Fruit fly (Drosophila melanogaster) whole organism, prepupa: ENCODE data around the gene RAF2.

Source experiments
- CG10631 ChIP-seq: fragments of 200-800 bp; sonication (Bioruptor generic); optimal IDR thresholded peaks from 2 replicates; lab custom pipeline; 2016; ENCODE audit warnings: missing biosample characterization, missing genetic modification characterization
- CG11902 ChIP-seq: fragments of 200-800 bp; sonication (Bioruptor generic); optimal IDR thresholded peaks from 3 replicates; lab custom pipeline; 2016; ENCODE audit warnings: missing biosample characterization, missing genetic modification characterization
- CG15336 ChIP-seq: fragments of 200-800 bp; sonication (Bioruptor generic); IDR thresholded peaks from 2 replicates; pipeline ENCODE4 v1.3.6; 2022; ENCODE audit warnings: missing biosample characterization, missing genetic modification characterization
- CG3032 ChIP-seq: fragments of 200-800 bp; optimal IDR thresholded peaks from 2 replicates; lab custom pipeline; 2019; ENCODE audit warnings: missing biosample characterization, mild to moderate bottlenecking, missing genetic modification characterization, moderate library complexity
- CG31627 ChIP-seq: fragments of 200-800 bp; sonication (Bioruptor generic); optimal IDR thresholded peaks from 3 replicates; lab custom pipeline; 2016; ENCODE audit warnings: missing biosample characterization, missing genetic modification characterization
- CG34406 ChIP-seq: fragments of 200-800 bp; sonication (Bioruptor generic); optimal IDR thresholded peaks from 3 replicates; lab custom pipeline; 2016; ENCODE audit warnings: missing biosample characterization, missing genetic modification characterization
- CG4318 ChIP-seq: fragments of 200-800 bp; sonication (Bioruptor generic); optimal IDR thresholded peaks from 3 replicates; lab custom pipeline; 2017; ENCODE audit warnings: missing biosample characterization, mild to moderate bottlenecking, missing genetic modification characterization
- CG6163 ChIP-seq: fragments of 200-800 bp; sonication (Bioruptor generic); IDR thresholded peaks from 3 replicates; pipeline ENCODE4 v1.3.6; 2022; ENCODE audit warnings: missing biosample characterization, missing genetic modification characterization
- CG6276 ChIP-seq: fragments of 200-800 bp; sonication (Bioruptor generic); optimal IDR thresholded peaks from 2 replicates; lab custom pipeline; 2017; ENCODE audit warnings: missing biosample characterization, mild to moderate bottlenecking, missing genetic modification characterization
- CG6808 ChIP-seq: fragments of 200-800 bp; sonication (Bioruptor generic); optimal IDR thresholded peaks from 3 replicates; lab custom pipeline; 2017; ENCODE audit warnings: missing biosample characterization, missing genetic modification characterization, mild to moderate bottlenecking, moderate library complexity, missing genetic modification reagents
- CG6854 ChIP-seq: fragments of 200-800 bp; sonication (Bioruptor generic); optimal IDR thresholded peaks from 2 replicates; lab custom pipeline; 2017; ENCODE audit warnings: missing biosample characterization, mild to moderate bottlenecking, missing genetic modification characterization
- CG7368 ChIP-seq: fragments of 200-800 bp; sonication (Bioruptor generic); optimal IDR thresholded peaks from 3 replicates; lab custom pipeline; 2016; ENCODE audit warnings: missing biosample characterization, missing genetic modification characterization
- CG8119 ChIP-seq: fragments of 200-800 bp; sonication (Bioruptor generic); IDR thresholded peaks from 3 replicates; pipeline ENCODE4 v1.3.6; 2022; ENCODE audit warnings: missing biosample characterization, missing genetic modification characterization
- CG8319 ChIP-seq: fragments of 200-800 bp; sonication (Bioruptor generic); optimal IDR thresholded peaks from 3 replicates; lab custom pipeline; 2016; ENCODE audit warnings: missing biosample characterization, missing genetic modification characterization
- CG8632 ChIP-seq: fragments of 200-800 bp; sonication (Bioruptor generic); optimal IDR thresholded peaks from 3 replicates; lab custom pipeline; 2016; ENCODE audit warnings: missing biosample characterization, missing genetic modification characterization
- CG9139 ChIP-seq: fragments of 200-800 bp; sonication (Bioruptor generic); optimal IDR thresholded peaks from 3 replicates; lab custom pipeline; 2017; ENCODE audit warnings: missing biosample characterization, mild to moderate bottlenecking, missing genetic modification characterization
- Eip75B ChIP-seq: fragments of 200-800 bp; sonication (Bioruptor generic); optimal IDR thresholded peaks from 3 replicates; lab custom pipeline; 2016; ENCODE audit warnings: missing biosample characterization, missing genetic modification characterization
- Eip93F ChIP-seq: fragments of 200-800 bp; sonication (Bioruptor generic); optimal IDR thresholded peaks from 2 replicates; lab custom pipeline; 2016; ENCODE audit warnings: missing biosample characterization, mild to moderate bottlenecking, missing genetic modification characterization
- Ets21C ChIP-seq: fragments of 200-800 bp; sonication (Bioruptor generic); optimal IDR thresholded peaks from 3 replicates; lab custom pipeline; 2016; ENCODE audit warnings: missing biosample characterization, missing genetic modification characterization
- Ets96B ChIP-seq: fragments of 200-800 bp; optimal IDR thresholded peaks from 2 replicates; lab custom pipeline; 2019; ENCODE audit warnings: missing biosample characterization, mild to moderate bottlenecking, missing genetic modification characterization, moderate library complexity
- Gug ChIP-seq: fragments of 200-800 bp; sonication (Bioruptor generic); IDR thresholded peaks from 2 replicates; pipeline ENCODE4 v1.3.6; 2022; ENCODE audit warnings: missing biosample characterization, missing genetic modification characterization
- Hr38 ChIP-seq: sonication (Bioruptor generic); optimal IDR thresholded peaks from 2 replicates; lab custom pipeline; 2016; ENCODE audit warnings: missing biosample characterization, missing genetic modification characterization
- Hr39 ChIP-seq: fragments of 200-800 bp; sonication (Bioruptor generic); optimal IDR thresholded peaks from 2 replicates; lab custom pipeline; 2016; ENCODE audit warnings: missing biosample characterization, missing genetic modification characterization
- Hr4 ChIP-seq: fragments of 200-800 bp; sonication (Bioruptor generic); optimal IDR thresholded peaks from 3 replicates; lab custom pipeline; 2016; ENCODE audit warnings: missing biosample characterization, missing genetic modification characterization
- Lpt ChIP-seq: fragments of 200-800 bp; sonication (Bioruptor generic); optimal IDR thresholded peaks from 3 replicates; lab custom pipeline; 2016; ENCODE audit warnings: missing biosample characterization, missing genetic modification characterization
- Met ChIP-seq: fragments of 200-800 bp; sonication (Bioruptor generic); optimal IDR thresholded peaks from 3 replicates; lab custom pipeline; 2016; ENCODE audit warnings: missing biosample characterization, missing genetic modification characterization
- OdsH ChIP-seq: fragments of 200-800 bp; sonication (Bioruptor generic); optimal IDR thresholded peaks from 3 replicates; lab custom pipeline; 2016; ENCODE audit warnings: missing biosample characterization, missing genetic modification characterization
- Smox ChIP-seq: fragments of 200-800 bp; sonication (Bioruptor generic); optimal IDR thresholded peaks from 3 replicates; lab custom pipeline; 2016; ENCODE audit warnings: missing biosample characterization, missing genetic modification characterization
- Sox102F ChIP-seq: fragments of 200-800 bp; sonication (Bioruptor generic); optimal IDR thresholded peaks from 2 replicates; lab custom pipeline; 2016; ENCODE audit warnings: missing biosample characterization, mild to moderate bottlenecking, missing genetic modification characterization
- Sox14 ChIP-seq: fragments of 200-800 bp; sonication (Bioruptor generic); optimal IDR thresholded peaks from 3 replicates; lab custom pipeline; 2016; ENCODE audit warnings: missing biosample characterization, missing genetic modification characterization
- Sox15 ChIP-seq: fragments of 200-800 bp; sonication (Bioruptor generic); optimal IDR thresholded peaks from 3 replicates; lab custom pipeline; 2016; ENCODE audit warnings: missing biosample characterization, missing genetic modification characterization
- achi ChIP-seq: fragments of 200-800 bp; sonication (Bioruptor generic); optimal IDR thresholded peaks from 3 replicates; lab custom pipeline; 2016; ENCODE audit warnings: missing biosample characterization, missing genetic modification characterization
- acj6 ChIP-seq: fragments of 200-800 bp; sonication (Bioruptor generic); optimal IDR thresholded peaks from 3 replicates; lab custom pipeline; 2016; ENCODE audit warnings: missing biosample characterization, missing genetic modification characterization
- dac ChIP-seq: fragments of 200-800 bp; sonication (Bioruptor generic); optimal IDR thresholded peaks from 2 replicates; lab custom pipeline; 2017; ENCODE audit warnings: missing biosample characterization, mild to moderate bottlenecking, missing genetic modification characterization
- dsx ChIP-seq: fragments of 200-800 bp; optimal IDR thresholded peaks from 3 replicates; lab custom pipeline; 2019; ENCODE audit warnings: missing biosample characterization, mild to moderate bottlenecking, missing genetic modification characterization, moderate library complexity; ENCODE audit not compliant: poor library complexity, severe bottlenecking
- eg ChIP-seq: fragments of 200-800 bp; sonication (Bioruptor generic); IDR thresholded peaks from 3 replicates; pipeline ENCODE4 v1.3.6; 2022; ENCODE audit warnings: missing biosample characterization, missing genetic modification characterization
- esn ChIP-seq: fragments of 200-800 bp; sonication (Bioruptor generic); optimal IDR thresholded peaks from 2 replicates; lab custom pipeline; 2016; ENCODE audit warnings: missing biosample characterization, mild to moderate bottlenecking, missing genetic modification characterization, moderate library complexity
- fd85E ChIP-seq: fragments of 200-800 bp; sonication (Bioruptor generic); optimal IDR thresholded peaks from 3 replicates; lab custom pipeline; 2016; ENCODE audit warnings: missing biosample characterization, missing genetic modification characterization
- fkh ChIP-seq: fragments of 200-800 bp; sonication (Bioruptor generic); optimal IDR thresholded peaks from 3 replicates; lab custom pipeline; 2017; ENCODE audit warnings: missing biosample characterization, mild to moderate bottlenecking, missing genetic modification characterization, moderate library complexity
- lz ChIP-seq: fragments of 200-800 bp; sonication (Bioruptor generic); optimal IDR thresholded peaks from 3 replicates; lab custom pipeline; 2016; ENCODE audit warnings: missing biosample characterization, missing genetic modification characterization
- pdm3 ChIP-seq: fragments of 200-800 bp; sonication (Bioruptor generic); optimal IDR thresholded peaks from 3 replicates; lab custom pipeline; 2016; ENCODE audit warnings: missing biosample characterization, missing genetic modification characterization
- svp ChIP-seq: fragments of 200-800 bp; sonication (Bioruptor generic); peaks from one replicate; lab custom pipeline; 2016; ENCODE audit warnings: missing biosample characterization, missing genetic modification characterization
- vri ChIP-seq: fragments of 200-800 bp; sonication (Bioruptor generic); optimal IDR thresholded peaks from 3 replicates; lab custom pipeline; 2016; ENCODE audit warnings: missing biosample characterization, mild to moderate bottlenecking, missing genetic modification characterization

The RAF2 gene

dm6 chr3L:16408609-16409439 lies 22.7 kb downstream of the RAF2 start (continued):
- TF ChIP-seq Ets96B (tag; lab: Kevin White, UChicago) (peak; percentile 49), Hr4 (GFP tag; lab: Kevin White, UChicago) (peak; percentile 68), Gug (GFP tag; lab: Robert Waterston, UW) (peak; percentile 44), eg (GFP tag; lab: Robert Waterston, UW) (peak; percentile 65; the same call in 2 of the 3 replicates), Sox14 (GFP tag; lab: Kevin White, UChicago) (peak; percentile 79), CG11902 (no peak), esn (GFP tag; lab: Kevin White, UChicago) (peak; percentile 59), fd85E (GFP tag; lab: Kevin White, UChicago) (no peak), CG6854 (GFP tag; lab: Kevin White, UChicago) (peak; percentile 63), Smox (peak; percentile 57), CG6163 (peak; percentile 68), OdsH (peak; percentile 58), CG31627 (GFP tag; lab: Kevin White, UChicago) (peak; percentile 55), Met (peak; percentile 64), dac (GFP tag; lab: Kevin White, UChicago) (no peak), CG9139 (GFP tag; lab: Kevin White, UChicago) (peak; percentile 57), CG34406 (GFP tag; lab: Kevin White, UChicago) (peak; percentile 41), vri (GFP tag; lab: Kevin White, UChicago) (peak; percentile 63), CG3032 (tag; lab: Kevin White, UChicago) (peak; percentile 45), Hr38 (no peak), CG6808 (peak; percentile 61), dsx (GFP tag; lab: Kevin White, UChicago) (peak; percentile 58), CG15336 (peak; percentile 40), Sox15 (GFP tag; lab: Kevin White, UChicago) (peak; percentile 24), CG10631 (peak; percentile 64), svp (no peak), Ets21C (GFP tag; lab: Kevin White, UChicago) (peak; percentile 32), Eip75B (GFP tag; lab: Kevin White, UChicago) (peak; percentile 56), Eip93F (GFP tag; lab: Kevin White, UChicago) (no peak), CG8632 (GFP tag; lab: Kevin White, UChicago) (peak; percentile 42), pdm3 (GFP tag; lab: Kevin White, UChicago) (peak; percentile 36), Hr39 (GFP tag; lab: Kevin White, UChicago) (peak; percentile 57), CG8119 (GFP tag; lab: Robert Waterston, UW) (peak; percentile 77), Sox102F (GFP tag; lab: Kevin White, UChicago) (peak; percentile 78), acj6 (GFP tag; lab: Kevin White, UChicago) (peak; percentile 58), fkh (peak; percentile 68), CG7368 (GFP tag; lab: Kevin White, UChicago) (peak; percentile 54), Lpt (peak; percentile 72), CG8319 (GFP tag; lab: Kevin White, UChicago) (no peak), CG4318 (GFP tag; lab: Kevin White, UChicago) (no peak), CG6276 (peak; percentile 58), lz (GFP tag; lab: Kevin White, UChicago) (peak; percentile 64), achi (GFP tag; lab: Kevin White, UChicago) (peak; percentile 8)
- TF ChIP-seq, all 60 proteins: peak for 52
